Worm (Caenorhabditis elegans) whole organism, L3 larva: ENCODE measurements around the gene Y55F3BR.10.

Source experiments
- R02D3.7 ChIP-seq: fragments of 150-350 bp; optimal IDR thresholded peaks from 2 replicates; lab custom pipeline; 2014; ENCODE audit warnings: missing biosample characterization, missing genetic modification characterization
- aly-2 ChIP-seq: fragments of 150-350 bp; optimal IDR thresholded peaks from 2 replicates; lab custom pipeline; 2014; ENCODE audit warnings: missing biosample characterization, missing genetic modification characterization
- ama-1 ChIP-seq: fragments of 150-350 bp; optimal IDR thresholded peaks from 2 replicates; lab custom pipeline; 2018
- ceh-16 ChIP-seq: sonication (generic microtip); optimal IDR thresholded peaks from 2 replicates; lab custom pipeline; 2017; ENCODE audit warnings: missing biosample characterization, missing genetic modification characterization
- ceh-28 ChIP-seq: fragments of 150-350 bp; optimal IDR thresholded peaks from 2 replicates; lab custom pipeline; 2014; ENCODE audit warnings: missing biosample characterization, missing genetic modification reagents, missing genetic modification characterization
- ceh-82 ChIP-seq: fragments of 150-350 bp; optimal IDR thresholded peaks from 2 replicates; lab custom pipeline; 2014; ENCODE audit warnings: missing biosample characterization, missing genetic modification characterization
- ceh-9 ChIP-seq: sonication (generic microtip); optimal IDR thresholded peaks from 2 replicates; lab custom pipeline; 2018; ENCODE audit warnings: missing biosample characterization, missing genetic modification characterization
- daf-12 ChIP-seq: fragments of 150-350 bp; optimal IDR thresholded peaks from 2 replicates; lab custom pipeline; 2014; ENCODE audit warnings: missing biosample characterization, missing genetic modification reagents, missing genetic modification characterization
- egl-27 ChIP-seq: sonication (generic microtip); optimal IDR thresholded peaks from 4 replicates; lab custom pipeline; 2017; ENCODE audit warnings: missing biosample characterization, missing genetic modification reagents, missing genetic modification characterization
- egl-5 ChIP-seq: fragments of 150-350 bp; optimal IDR thresholded peaks from 2 replicates; lab custom pipeline; 2017; ENCODE audit warnings: missing biosample characterization, missing genetic modification reagents, missing genetic modification characterization, inconsistent platforms
- elt-1 ChIP-seq: fragments of 150-350 bp; optimal IDR thresholded peaks from 2 replicates; lab custom pipeline; 2014; ENCODE audit warnings: missing biosample characterization, missing genetic modification characterization
- elt-2 ChIP-seq: sonication (generic microtip); optimal IDR thresholded peaks from 2 replicates; lab custom pipeline; 2016; ENCODE audit warnings: missing genetic modification reagents, mild to moderate bottlenecking, missing genetic modification characterization, missing compliant biosample characterization
- elt-3 ChIP-seq, 3 experiments: fragments of 150-350 bp in 1 of 3; sonication (generic microtip) in 2 of 3; optimal IDR thresholded peaks; 2 replicates in 2 of 3; 4 replicates in 1 of 3; lab custom pipeline; 2014 to 2017; ENCODE audit warnings: missing biosample characterization in 3 of 3, missing genetic modification characterization in 3 of 3
- eor-1 ChIP-seq, 2 experiments: fragments of 150-350 bp; optimal IDR thresholded peaks; 2 replicates each; lab custom pipeline; 2014 to 2018; ENCODE audit warnings: missing biosample characterization in 2 of 2, missing genetic modification characterization in 2 of 2
- fkh-10 ChIP-seq: sonication (generic microtip); optimal IDR thresholded peaks from 2 replicates; lab custom pipeline; 2017; ENCODE audit warnings: missing biosample characterization, missing genetic modification reagents, missing genetic modification characterization
- fkh-2 ChIP-seq: fragments of 150-350 bp; optimal IDR thresholded peaks from 2 replicates; lab custom pipeline; 2014; ENCODE audit warnings: missing biosample characterization, missing genetic modification reagents, missing genetic modification characterization
- fos-1 ChIP-seq: fragments of 150-350 bp; optimal IDR thresholded peaks from 2 replicates; lab custom pipeline; 2014; ENCODE audit warnings: missing biosample characterization, missing genetic modification characterization
- hmg-11 ChIP-seq: sonication (generic microtip); optimal IDR thresholded peaks from 2 replicates; lab custom pipeline; 2016; ENCODE audit warnings: missing genetic modification characterization, missing compliant biosample characterization
- jun-1 ChIP-seq: fragments of 150-350 bp; optimal IDR thresholded peaks from 2 replicates; lab custom pipeline; 2014; ENCODE audit warnings: missing biosample characterization, missing genetic modification reagents, missing genetic modification characterization
- lin-15B ChIP-seq: fragments of 150-350 bp; optimal IDR thresholded peaks from 2 replicates; lab custom pipeline; 2014; ENCODE audit warnings: missing biosample characterization, missing genetic modification characterization
- lin-39 ChIP-seq: fragments of 150-350 bp; optimal IDR thresholded peaks from 2 replicates; lab custom pipeline; 2018; ENCODE audit warnings: missing biosample characterization, missing genetic modification reagents, missing genetic modification characterization
- lsy-12 ChIP-seq: sonication (generic microtip); optimal IDR thresholded peaks from 2 replicates; lab custom pipeline; 2016; ENCODE audit warnings: mild to moderate bottlenecking, missing genetic modification characterization, missing compliant biosample characterization
- mdl-1 ChIP-seq: fragments of 150-350 bp; optimal IDR thresholded peaks from 2 replicates; lab custom pipeline; 2014; ENCODE audit warnings: missing biosample characterization, missing genetic modification characterization
- mml-1 ChIP-seq: fragments of 150-350 bp; sonication (generic microtip); optimal IDR thresholded peaks from 3 replicates; lab custom pipeline; 2014; ENCODE audit warnings: missing biosample characterization, missing genetic modification characterization
- nfya-1 ChIP-seq: sonication (generic microtip); optimal IDR thresholded peaks from 2 replicates; lab custom pipeline; 2017; ENCODE audit warnings: missing genetic modification characterization, mild to moderate bottlenecking, missing compliant biosample characterization, antibody characterized with exemption, moderate library complexity; ENCODE audit not compliant: insufficient read depth
- nhr-11 ChIP-seq: fragments of 150-350 bp; optimal IDR thresholded peaks from 2 replicates; lab custom pipeline; 2014; ENCODE audit warnings: missing biosample characterization, missing genetic modification characterization
- nhr-12 ChIP-seq: fragments of 150-350 bp; optimal IDR thresholded peaks from 2 replicates; lab custom pipeline; 2014; ENCODE audit warnings: missing biosample characterization, missing genetic modification characterization
- nhr-23 ChIP-seq: fragments of 150-350 bp; optimal IDR thresholded peaks from 2 replicates; lab custom pipeline; 2014; ENCODE audit warnings: missing biosample characterization, missing genetic modification reagents, missing genetic modification characterization
- nhr-237 ChIP-seq: fragments of 150-350 bp; optimal IDR thresholded peaks from 2 replicates; lab custom pipeline; 2014; ENCODE audit warnings: missing biosample characterization, missing genetic modification characterization
- nhr-25 ChIP-seq: sonication (generic microtip); optimal IDR thresholded peaks from 2 replicates; lab custom pipeline; 2017; ENCODE audit warnings: missing biosample characterization, missing genetic modification characterization
- nhr-28 ChIP-seq: fragments of 150-350 bp; optimal IDR thresholded peaks from 2 replicates; lab custom pipeline; 2014; ENCODE audit warnings: missing biosample characterization, missing genetic modification characterization
- nhr-43 ChIP-seq: sonication (generic microtip); optimal IDR thresholded peaks from 2 replicates; lab custom pipeline; 2016; ENCODE audit warnings: mild to moderate bottlenecking, missing genetic modification characterization, missing compliant biosample characterization; ENCODE audit not compliant: poor library complexity, severe bottlenecking
- nhr-67 ChIP-seq: fragments of 150-350 bp; optimal IDR thresholded peaks from 2 replicates; lab custom pipeline; 2014; ENCODE audit warnings: missing biosample characterization, missing genetic modification characterization
- nhr-76 ChIP-seq: fragments of 150-350 bp; sonication (generic microtip); optimal IDR thresholded peaks from 5 replicates; lab custom pipeline; 2014; ENCODE audit warnings: missing biosample characterization, missing genetic modification characterization
- nhr-77 ChIP-seq: fragments of 150-350 bp; optimal IDR thresholded peaks from 2 replicates; lab custom pipeline; 2014; ENCODE audit warnings: missing biosample characterization, missing genetic modification characterization
- pha-4 ChIP-seq: fragments of 150-350 bp; optimal IDR thresholded peaks from 2 replicates; lab custom pipeline; 2014; ENCODE audit warnings: missing biosample characterization, missing genetic modification reagents, missing genetic modification characterization
- pqm-1 ChIP-seq: fragments of 150-350 bp; optimal IDR thresholded peaks from 2 replicates; lab custom pipeline; 2017; ENCODE audit warnings: missing biosample characterization, missing genetic modification characterization, inconsistent platforms
- sea-2 ChIP-seq: fragments of 150-350 bp; sonication (generic microtip); optimal IDR thresholded peaks from 4 replicates; lab custom pipeline; 2014; ENCODE audit warnings: missing biosample characterization, missing genetic modification reagents, missing genetic modification characterization
- skn-1 ChIP-seq: fragments of 150-350 bp; optimal IDR thresholded peaks from 2 replicates; lab custom pipeline; 2014; ENCODE audit warnings: missing biosample characterization, missing genetic modification characterization
- snpc-4 ChIP-seq: fragments of 150-350 bp; optimal IDR thresholded peaks from 2 replicates; lab custom pipeline; 2014; ENCODE audit warnings: missing biosample characterization, missing genetic modification characterization
- tbx-2 ChIP-seq: sonication (generic microtip); optimal IDR thresholded peaks from 2 replicates; lab custom pipeline; 2016; ENCODE audit warnings: mild to moderate bottlenecking, missing genetic modification characterization, missing compliant biosample characterization
- unc-39 ChIP-seq: sonication (generic microtip); optimal IDR thresholded peaks from 4 replicates; lab custom pipeline; 2017; ENCODE audit warnings: missing biosample characterization, missing genetic modification characterization
- unc-62 ChIP-seq: fragments of 150-350 bp; sonication (generic microtip); optimal IDR thresholded peaks from 4 replicates; lab custom pipeline; 2014; ENCODE audit warnings: missing biosample characterization, missing genetic modification reagents, missing genetic modification characterization
- zag-1 ChIP-seq: fragments of 150-350 bp; optimal IDR thresholded peaks from 2 replicates; lab custom pipeline; 2014; ENCODE audit warnings: missing biosample characterization, missing genetic modification characterization
- ztf-11 ChIP-seq: fragments of 150-350 bp; optimal IDR thresholded peaks from 2 replicates; lab custom pipeline; 2014; ENCODE audit warnings: missing biosample characterization, missing genetic modification characterization
- ztf-4 ChIP-seq: fragments of 150-350 bp; optimal IDR thresholded peaks from 2 replicates; lab custom pipeline; 2014; ENCODE audit warnings: missing biosample characterization, missing genetic modification characterization

The Y55F3BR.10 gene

ce11 chrIV:796521-797073 is 35.6 kb upstream of the Y55F3BR.10 start, which contains the start of the genes F56B3.11 and ech-5:
Gene F56B3.11 (minus strand): TSS chrIV:796571.
Gene ech-5 (plus strand): TSS chrIV:797023.
- no peak for TF ChIP-seq ceh-28 (tag; lab: Kevin White, UChicago)
- TF ChIP-seq lin-15B (tag; lab: Kevin White, UChicago) = peak; percentile 92
- no peak for TF ChIP-seq ztf-4 (tag; lab: Kevin White, UChicago)
- no peak for TF ChIP-seq nhr-67 (tag; lab: Kevin White, UChicago)
- no peak for TF ChIP-seq jun-1
- peak; percentile 20 for TF ChIP-seq pqm-1 (tag; lab: Kevin White, UChicago)
- no peak for TF ChIP-seq R02D3.7 (tag; lab: Kevin White, UChicago)
- no peak for TF ChIP-seq daf-12 (tag; lab: Kevin White, UChicago)
- TF ChIP-seq mdl-1 = no peak
- no peak for TF ChIP-seq fkh-2 (tag; lab: Kevin White, UChicago)
- peak; percentile 2 for TF ChIP-seq snpc-4 (tag; lab: Kevin White, UChicago)
- TF ChIP-seq egl-5 (tag; lab: Kevin White, UChicago) = no peak
- peak; percentile 28 for TF ChIP-seq nfya-1 (tag; lab: Kevin White, UChicago)
- no peak for TF ChIP-seq nhr-77 (tag; lab: Kevin White, UChicago)
- TF ChIP-seq nhr-237 (tag; lab: Kevin White, UChicago) = no peak
- no peak for TF ChIP-seq tbx-2 (tag; lab: Kevin White, UChicago)
- peak; percentile 75 for TF ChIP-seq hmg-11
- TF ChIP-seq ceh-16 (tag; lab: Kevin White, UChicago) = no peak
- no peak for TF ChIP-seq ceh-82 (tag; lab: Kevin White, UChicago)
- no peak for TF ChIP-seq fos-1
- peak; percentile 81 for TF ChIP-seq elt-1 (tag; lab: Kevin White, UChicago)
- peak in 1 of 2 experiments; percentile 10 for TF ChIP-seq eor-1 (tag; optimal IDR thresholded peaks at IDR 0.05; lab: Kevin White, UChicago)
- no peak for TF ChIP-seq nhr-76
- TF ChIP-seq ama-1 (lab: Kevin White, UChicago) = no peak
- TF ChIP-seq nhr-28 (tag; lab: Kevin White, UChicago) = no peak
- TF ChIP-seq pha-4 (tag; lab: Kevin White, UChicago) = peak; percentile 74
- peak; percentile 73 for TF ChIP-seq nhr-23
- no peak for TF ChIP-seq aly-2 (tag; lab: Kevin White, UChicago)
- no peak for TF ChIP-seq fkh-10 (GFP tag; lab: Kevin White, UChicago)
- no peak for TF ChIP-seq lin-39
- no peak for TF ChIP-seq nhr-25 (tag; lab: Kevin White, UChicago)
- no peak for TF ChIP-seq unc-62
- TF ChIP-seq skn-1 (tag; lab: Kevin White, UChicago) = peak; percentile 61
- TF ChIP-seq ceh-9 (tag; lab: Kevin White, UChicago) = no peak
- TF ChIP-seq elt-3 (tag; optimal IDR thresholded peaks at IDR 0.05; lab: Kevin White, UChicago) = no peak
- TF ChIP-seq egl-27 (tag; lab: Kevin White, UChicago) = no peak
- TF ChIP-seq elt-2 (tag; lab: Kevin White, UChicago) = peak; percentile 41
- peak; percentile 75 for TF ChIP-seq lsy-12 (tag; lab: Kevin White, UChicago)
- no peak for TF ChIP-seq ztf-11 (tag; lab: Kevin White, UChicago)
- no peak for TF ChIP-seq nhr-11 (tag; lab: Kevin White, UChicago)
- no peak for TF ChIP-seq unc-39 (tag; lab: Kevin White, UChicago)
- TF ChIP-seq mml-1 (tag; lab: Kevin White, UChicago) = no peak
- TF ChIP-seq zag-1 (tag; lab: Kevin White, UChicago) = no peak
- no peak for TF ChIP-seq nhr-43 (tag; lab: Kevin White, UChicago)
- TF ChIP-seq sea-2 (GFP tag; lab: Kevin White, UChicago) = no peak
- TF ChIP-seq nhr-12 (tag; lab: Kevin White, UChicago) = no peak
- TF ChIP-seq, all 47 proteins: peak for 12
